Fruit fly (Drosophila melanogaster) Kc167 (cell line): ENCODE results near the gene Vps60.

Source experiments
- Myc ChIP-seq: fragments of >200 bp; optimal IDR thresholded peaks from 2 replicates; lab custom pipeline; 2017; ENCODE audit warnings: missing external identifiers
- Sin3A ChIP-seq: fragments of >200 bp; optimal IDR thresholded peaks from 2 replicates; lab custom pipeline; 2018; ENCODE audit warnings: missing external identifiers
- h ChIP-seq: fragments of >200 bp; optimal IDR thresholded peaks from 3 replicates; lab custom pipeline; 2018; ENCODE audit warnings: missing external identifiers
- insv ChIP-seq: fragments of >200 bp; optimal IDR thresholded peaks from 3 replicates; lab custom pipeline; 2018; ENCODE audit warnings: missing external identifiers
- psq ChIP-seq: fragments of >200 bp; optimal IDR thresholded peaks from 2 replicates; lab custom pipeline; 2017; ENCODE audit warnings: missing external identifiers
- ttk ChIP-seq: sonication (Bioruptor generic); optimal IDR thresholded peaks from 2 replicates; lab custom pipeline; 2017; ENCODE audit warnings: missing external identifiers

The Vps60 gene

dm6 chr3L:17643985-17644905, 22.8 kb upstream of the Vps60 start:
- TF ChIP-seq Sin3A (lab: Kevin White, UChicago) (no peak), psq (no peak), Myc (lab: Kevin White, UChicago) (no peak), ttk (lab: Kevin White, UChicago) (no peak), insv (no peak), h (lab: Kevin White, UChicago) (no peak)

dm6 chr3L:17642017-17642416, 20.6 kb upstream of the Vps60 start:
- no peak for TF ChIP-seq insv
- no peak for TF ChIP-seq psq
- TF ChIP-seq Sin3A (lab: Kevin White, UChicago): no peak
- no peak for TF ChIP-seq ttk (lab: Kevin White, UChicago)
- TF ChIP-seq h (lab: Kevin White, UChicago): no peak
- TF ChIP-seq Myc (lab: Kevin White, UChicago): no peak

DNA sequence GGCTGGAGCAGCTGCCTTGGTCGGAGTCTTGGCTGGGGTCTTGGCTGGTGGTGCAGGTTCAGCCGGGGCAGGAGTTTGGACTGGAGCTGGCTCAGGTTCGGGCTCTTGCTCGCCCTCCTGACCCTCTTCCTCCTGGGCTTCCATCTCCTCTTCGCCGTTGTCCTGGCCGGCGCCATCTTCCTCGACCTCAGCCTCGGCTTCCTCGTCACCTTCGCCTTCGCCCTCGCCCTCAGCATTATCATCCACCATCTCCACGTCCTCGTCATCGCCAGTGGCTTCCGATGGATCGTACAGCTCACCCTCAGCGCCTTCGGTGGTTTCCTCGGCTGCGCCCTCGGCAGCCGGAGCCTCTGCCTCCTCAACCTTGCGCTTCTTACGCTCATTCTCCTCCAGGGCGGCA, 17.2 kb upstream of the Vps60 start:
- TF ChIP-seq Sin3A (lab: Kevin White, UChicago) (no peak), ttk (lab: Kevin White, UChicago) (no peak), Myc (lab: Kevin White, UChicago) (no peak), insv (no peak), psq (no peak), h (lab: Kevin White, UChicago) (no peak)

- TF ChIP-seq Myc (lab: Kevin White, UChicago) (no peak), Sin3A (lab: Kevin White, UChicago) (no peak), insv (no peak), psq (no peak), ttk (lab: Kevin White, UChicago) (no peak), h (lab: Kevin White, UChicago) (no peak)
These were observed 16.4 kb upstream of the Vps60 start for dm6 chr3L:17637809-17638208.

DNA sequence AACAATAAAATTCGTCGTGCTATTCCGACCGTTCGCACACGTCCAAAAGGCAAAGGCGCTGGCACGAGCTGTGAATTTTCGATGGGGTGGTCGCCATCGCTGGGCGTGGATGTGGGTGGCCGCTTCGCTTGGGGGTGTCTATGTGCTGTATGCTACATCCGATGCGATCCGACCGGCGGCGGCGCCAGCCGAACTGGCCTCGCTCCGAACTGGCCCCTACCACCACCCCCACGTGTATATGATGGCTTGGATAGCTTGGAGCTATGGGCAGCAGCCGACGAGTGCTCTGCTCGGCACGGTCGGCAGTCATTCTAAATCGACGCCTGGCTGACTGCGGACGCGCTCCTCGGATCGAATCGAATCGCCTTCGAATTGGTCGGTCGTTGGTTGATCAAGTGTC, 11.7 kb upstream of the Vps60 start, which contains the start of gene CG7497:
Gene CG7497, plus strand, starts transcription at position 308 of the 400 bp plus-strand sequence.
- TF ChIP-seq psq (no peak), Sin3A (lab: Kevin White, UChicago) (no peak), h (lab: Kevin White, UChicago) (no peak), Myc (lab: Kevin White, UChicago) (no peak), insv (no peak), ttk (lab: Kevin White, UChicago) (no peak)

- TF ChIP-seq Myc (lab: Kevin White, UChicago): no peak
- TF ChIP-seq h (lab: Kevin White, UChicago): no peak
- no peak for TF ChIP-seq insv
- no peak for TF ChIP-seq Sin3A (lab: Kevin White, UChicago)
- no peak for TF ChIP-seq psq
- no peak for TF ChIP-seq ttk (lab: Kevin White, UChicago)
These were observed 9.8 kb upstream of the Vps60 start for dm6 chr3L:17631247-17631646.

- TF ChIP-seq Myc (lab: Kevin White, UChicago) (no peak), h (lab: Kevin White, UChicago) (no peak), psq (no peak), insv (no peak), ttk (lab: Kevin White, UChicago) (no peak), Sin3A (lab: Kevin White, UChicago) (no peak)
These were observed 4.2 kb upstream of the Vps60 start for dm6 chr3L:17625574-17626128.

dm6 chr3L:17625014-17625413, 3.6 kb upstream of the Vps60 start:
- no peak for TF ChIP-seq Myc (lab: Kevin White, UChicago)
- TF ChIP-seq ttk (lab: Kevin White, UChicago): no peak
- no peak for TF ChIP-seq h (lab: Kevin White, UChicago)
- TF ChIP-seq Sin3A (lab: Kevin White, UChicago): no peak
- TF ChIP-seq psq: no peak
- TF ChIP-seq insv: no peak

DNA sequence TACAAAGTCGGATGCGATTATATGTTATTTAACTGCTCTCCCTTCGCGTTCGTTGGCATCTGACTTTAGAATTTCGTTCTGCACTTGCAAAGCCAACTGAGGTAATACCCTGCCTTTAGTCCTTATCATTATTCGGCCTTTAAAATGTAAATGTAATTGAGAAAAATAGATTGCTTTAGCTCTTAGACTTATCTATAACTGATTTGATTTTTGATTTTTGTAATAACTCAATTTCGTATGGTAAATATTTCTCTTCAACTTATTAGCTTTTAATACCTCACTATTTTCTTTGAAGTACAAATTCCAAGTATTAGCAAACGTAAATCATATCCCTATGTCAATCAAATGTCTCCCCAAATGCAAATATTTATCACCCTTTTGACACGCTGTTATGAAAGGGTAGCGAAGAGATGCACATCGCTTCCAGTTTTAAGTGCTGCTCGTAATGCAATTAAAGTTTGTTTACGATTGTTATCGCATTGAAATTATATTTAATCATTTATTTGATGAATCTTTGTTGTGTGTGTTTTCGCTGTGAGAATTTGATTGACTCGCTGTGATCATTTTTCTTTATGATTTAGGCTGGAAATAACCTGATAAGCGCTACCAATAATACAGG, 2.9 kb upstream of the Vps60 start:
- no peak for TF ChIP-seq h (lab: Kevin White, UChicago)
- TF ChIP-seq Myc (lab: Kevin White, UChicago): no peak
- TF ChIP-seq ttk (lab: Kevin White, UChicago): no peak

dm6 chr3L:17622935-17623334, 1.5 kb upstream of the Vps60 start:
- TF ChIP-seq insv: no peak
- no peak for TF ChIP-seq h (lab: Kevin White, UChicago)
- no peak for TF ChIP-seq Sin3A (lab: Kevin White, UChicago)
- no peak for TF ChIP-seq Myc (lab: Kevin White, UChicago)
- TF ChIP-seq ttk (lab: Kevin White, UChicago): no peak
- no peak for TF ChIP-seq psq

- TF ChIP-seq Sin3A (lab: Kevin White, UChicago): no peak
- no peak for TF ChIP-seq ttk (lab: Kevin White, UChicago)
- TF ChIP-seq insv: no peak
- TF ChIP-seq h (lab: Kevin White, UChicago): no peak
- TF ChIP-seq Myc (lab: Kevin White, UChicago): no peak
- TF ChIP-seq psq: no peak
These were observed 841 bp upstream of the Vps60 start for dm6 chr3L:17622081-17622850.
